Worm (Caenorhabditis elegans) whole organism, L4/young adult: ENCODE results near the gene irld-30.

Source experiments
- W03F9.2 ChIP-seq: fragments of 150-350 bp; optimal IDR thresholded peaks from 2 replicates; lab custom pipeline; 2014; ENCODE audit warnings: missing biosample characterization, missing genetic modification characterization
- dao-5 ChIP-seq: sonication (generic microtip); optimal IDR thresholded peaks from 2 replicates; lab custom pipeline; 2016; ENCODE audit warnings: missing genotype, missing genetic modification characterization, moderate library complexity, missing compliant biosample characterization

ce11 chrV:2292240-2292639 is 48.9 kb downstream of the irld-30 start, which contains the start of gene nhr-115:
- TF ChIP-seq dao-5 (no peak), W03F9.2 (no peak)
